Fruit fly (Drosophila melanogaster) whole organism, embryonic: ENCODE data around the gene CG13386.

Experiments used
- Abd-B ChIP-seq: fragments of 200-800 bp; sonication (Bioruptor generic); optimal IDR thresholded peaks from 2 replicates; lab custom pipeline; 2018; ENCODE audit warnings: missing biosample characterization, mild to moderate bottlenecking, missing genetic modification characterization, moderate library complexity
- CG11504 ChIP-seq: fragments of 200-800 bp; sonication (Bioruptor generic); optimal IDR thresholded peaks from 3 replicates; lab custom pipeline; 2019; ENCODE audit warnings: missing biosample characterization, mild to moderate bottlenecking, missing genetic modification characterization, moderate library complexity
- CG1529 ChIP-seq: fragments of 200-800 bp; sonication (Bioruptor generic); optimal IDR thresholded peaks from 3 replicates; lab custom pipeline; 2018; ENCODE audit warnings: missing biosample characterization, missing genetic modification characterization
- CG15696 ChIP-seq: fragments of 200-800 bp; sonication (Bioruptor generic); optimal IDR thresholded peaks from 2 replicates; lab custom pipeline; 2019; ENCODE audit warnings: missing biosample characterization, mild to moderate bottlenecking, missing genetic modification characterization, moderate library complexity
- CG16815 ChIP-seq: fragments of 200-800 bp; sonication (Bioruptor generic); optimal IDR thresholded peaks from 3 replicates; lab custom pipeline; 2017; ENCODE audit warnings: missing biosample characterization, mild to moderate bottlenecking, missing genetic modification characterization
- CG17612 ChIP-seq: fragments of 200-800 bp; sonication (Bioruptor generic); IDR thresholded peaks from 2 replicates; pipeline ENCODE4 v1.3.6; 2022; ENCODE audit warnings: missing biosample characterization, missing genetic modification characterization
- CG18011 ChIP-seq: fragments of 200-800 bp; sonication (Bioruptor generic); optimal IDR thresholded peaks from 2 replicates; lab custom pipeline; 2017; ENCODE audit warnings: missing biosample characterization, missing genetic modification characterization, mild to moderate bottlenecking, moderate library complexity, missing genotype
- CG30431 ChIP-seq: fragments of 200-800 bp; sonication (Bioruptor generic); optimal IDR thresholded peaks from 2 replicates; lab custom pipeline; 2017; ENCODE audit warnings: missing biosample characterization, missing genetic modification characterization
- CG33213 ChIP-seq: fragments of 200-800 bp; sonication (Bioruptor generic); optimal IDR thresholded peaks from 3 replicates; lab custom pipeline; 2016; ENCODE audit warnings: missing biosample characterization, missing genetic modification characterization
- CG4424 ChIP-seq: fragments of 200-800 bp; sonication (Bioruptor generic); optimal IDR thresholded peaks from 3 replicates; lab custom pipeline; 2016; ENCODE audit warnings: missing biosample characterization, missing genetic modification characterization
- CG4730 ChIP-seq: fragments of 200-800 bp; sonication (Bioruptor generic); IDR thresholded peaks from 2 replicates; pipeline ENCODE4 v1.3.6; 2022; ENCODE audit warnings: missing biosample characterization, missing genetic modification characterization
- CG6765 ChIP-seq: fragments of 200-800 bp; sonication (Bioruptor generic); optimal IDR thresholded peaks from 3 replicates; lab custom pipeline; 2017; ENCODE audit warnings: missing biosample characterization, mild to moderate bottlenecking, missing genetic modification characterization
- CG7357 ChIP-seq: fragments of 200-800 bp; sonication (Bioruptor generic); IDR thresholded peaks from 3 replicates; pipeline ENCODE4 v1.3.6; 2022; ENCODE audit warnings: missing biosample characterization, missing genetic modification characterization
- CG7745 ChIP-seq: fragments of 200-800 bp; sonication (Bioruptor generic); optimal IDR thresholded peaks from 2 replicates; lab custom pipeline; 2018; ENCODE audit warnings: missing biosample characterization, mild to moderate bottlenecking, missing genetic modification characterization, moderate library complexity
- CG8765 ChIP-seq: fragments of 200-800 bp; sonication (Bioruptor generic); IDR thresholded peaks from 2 replicates; pipeline ENCODE4 v1.3.6; 2022; ENCODE audit warnings: missing biosample characterization, missing genetic modification characterization
- CTCF ChIP-seq: fragments of 200-800 bp; sonication (Bioruptor generic); optimal IDR thresholded peaks from 2 replicates; lab custom pipeline; 2017; ENCODE audit warnings: missing biosample characterization, mild to moderate bottlenecking, missing genetic modification characterization, moderate library complexity
- Eip74EF ChIP-seq, 2 experiments: fragments of 200-800 bp in 1 of 2; fragments of >200 bp in 1 of 2; sonication (Bioruptor generic) in 1 of 2; optimal IDR thresholded peaks; 2 replicates each; lab custom pipeline; 2017 to 2019; ENCODE audit warnings: missing biosample characterization in 2 of 2, missing genetic modification characterization in 2 of 2, mild to moderate bottlenecking in 1 of 2, moderate library complexity in 1 of 2
- HLH54F ChIP-seq: fragments of 200-800 bp; sonication (Bioruptor generic); optimal IDR thresholded peaks from 3 replicates; lab custom pipeline; 2016; ENCODE audit warnings: missing biosample characterization, missing genetic modification characterization
- Hr78 ChIP-seq, 2 experiments: fragments of 200-800 bp in 1 of 2; fragments of >200 bp in 1 of 2; sonication (Bioruptor generic) in 1 of 2; optimal IDR thresholded peaks; 2 replicates each; lab custom pipeline; 2017 to 2019; ENCODE audit warnings: missing biosample characterization in 2 of 2, missing genetic modification characterization in 2 of 2, mild to moderate bottlenecking in 1 of 2, moderate library complexity in 1 of 2
- Hsf ChIP-seq: fragments of 200-800 bp; sonication (Bioruptor generic); optimal IDR thresholded peaks from 3 replicates; lab custom pipeline; 2016; ENCODE audit warnings: missing biosample characterization, missing genetic modification characterization
- Jarid2 ChIP-seq: fragments of 200-800 bp; sonication (Bioruptor generic); optimal IDR thresholded peaks from 3 replicates; lab custom pipeline; 2017; ENCODE audit warnings: mild to moderate bottlenecking, missing biosample characterization, missing genetic modification reagents, missing genetic modification characterization
- MESR4 ChIP-seq: fragments of 200-800 bp; sonication (Bioruptor generic); optimal IDR thresholded peaks from 2 replicates; lab custom pipeline; 2018; ENCODE audit warnings: missing biosample characterization, mild to moderate bottlenecking, missing genetic modification characterization, moderate library complexity
- Meics ChIP-seq: fragments of 200-800 bp; sonication (Bioruptor generic); optimal IDR thresholded peaks from 2 replicates; lab custom pipeline; 2017; ENCODE audit warnings: missing biosample characterization, mild to moderate bottlenecking, missing genetic modification characterization
- Sry-δ ChIP-seq: fragments of 200-800 bp; sonication (Bioruptor generic); optimal IDR thresholded peaks from 2 replicates; lab custom pipeline; 2016; ENCODE audit warnings: missing biosample characterization, missing genetic modification characterization
- ap ChIP-seq: fragments of 200-800 bp; sonication (Bioruptor generic); IDR thresholded peaks from 2 replicates; pipeline ENCODE4 v1.3.6; 2022; ENCODE audit warnings: missing biosample characterization, missing genetic modification characterization
- cato ChIP-seq: fragments of 200-800 bp; sonication (Bioruptor generic); optimal IDR thresholded peaks from 2 replicates; lab custom pipeline; 2016; ENCODE audit warnings: missing biosample characterization, missing genetic modification characterization, borderline replicate concordance
- chn ChIP-seq: fragments of 200-800 bp; sonication (Bioruptor generic); optimal IDR thresholded peaks from 2 replicates; lab custom pipeline; 2016; ENCODE audit warnings: missing biosample characterization, missing genetic modification characterization
- ci ChIP-seq: fragments of 200-800 bp; sonication (Bioruptor generic); IDR thresholded peaks from 3 replicates; pipeline ENCODE4 v1.3.6; 2022; ENCODE audit warnings: missing biosample characterization, missing genetic modification characterization
- emc ChIP-seq: fragments of 200-800 bp; sonication (Bioruptor generic); optimal IDR thresholded peaks from 2 replicates; lab custom pipeline; 2016; ENCODE audit warnings: missing biosample characterization, missing genetic modification characterization
- esg ChIP-seq: fragments of 200-800 bp; sonication (Bioruptor generic); conservative IDR thresholded peaks from 2 replicates; pipeline ENCODE4 v1.3.6; 2022; ENCODE audit warnings: missing biosample characterization, missing genetic modification characterization
- ewg ChIP-seq: fragments of 200-800 bp; sonication (Bioruptor generic); optimal IDR thresholded peaks from 3 replicates; lab custom pipeline; 2017; ENCODE audit warnings: mild to moderate bottlenecking, missing biosample characterization, missing genetic modification reagents, missing genetic modification characterization
- fd102C ChIP-seq: fragments of 200-800 bp; sonication (Bioruptor generic); optimal IDR thresholded peaks from 2 replicates; lab custom pipeline; 2018; ENCODE audit warnings: missing biosample characterization, mild to moderate bottlenecking, missing genetic modification characterization, moderate library complexity
- gcm ChIP-seq: fragments of 200-800 bp; sonication (Bioruptor generic); optimal IDR thresholded peaks from 2 replicates; lab custom pipeline; 2019; ENCODE audit warnings: missing biosample characterization, mild to moderate bottlenecking, missing genetic modification characterization, moderate library complexity
- gcm2 ChIP-seq: fragments of 200-800 bp; sonication (Bioruptor generic); optimal IDR thresholded peaks from 2 replicates; lab custom pipeline; 2016; ENCODE audit warnings: missing biosample characterization, missing genetic modification characterization
- hb ChIP-seq: fragments of 200-800 bp; sonication (Bioruptor generic); IDR thresholded peaks from 3 replicates; pipeline ENCODE4 v1.3.6; 2022; ENCODE audit warnings: missing biosample characterization, missing genetic modification characterization; ENCODE audit not compliant: partially characterized antibody
- insv ChIP-seq, 2 experiments: fragments of 200-800 bp; sonication (Bioruptor generic); optimal IDR thresholded peaks; 3 replicates each; lab custom pipeline; 2016 to 2018; ENCODE audit warnings: missing biosample characterization in 2 of 2, missing genetic modification characterization in 2 of 2
- ken ChIP-seq: fragments of 200-800 bp; sonication (Bioruptor generic); IDR thresholded peaks from 3 replicates; pipeline ENCODE4 v1.3.6; 2022; ENCODE audit warnings: missing biosample characterization, missing genetic modification characterization
- lilli ChIP-seq: fragments of 200-800 bp; sonication (Bioruptor generic); optimal IDR thresholded peaks from 3 replicates; lab custom pipeline; 2016; ENCODE audit warnings: missing biosample characterization, missing genetic modification characterization
- luna ChIP-seq: fragments of 200-800 bp; sonication (Bioruptor generic); optimal IDR thresholded peaks from 2 replicates; lab custom pipeline; 2016; ENCODE audit warnings: missing biosample characterization, missing genetic modification characterization
- nau ChIP-seq: fragments of 200-800 bp; sonication (Bioruptor generic); optimal IDR thresholded peaks from 3 replicates; lab custom pipeline; 2017; ENCODE audit warnings: missing biosample characterization, mild to moderate bottlenecking, missing genetic modification characterization, missing genetic modification reagents
- onecut ChIP-seq: fragments of 200-800 bp; sonication (Bioruptor generic); IDR thresholded peaks from 2 replicates; pipeline ENCODE4 v1.3.6; 2022; ENCODE audit warnings: missing biosample characterization, missing genetic modification characterization
- sens ChIP-seq: fragments of 200-800 bp; sonication (Bioruptor generic); peaks from one replicate; lab custom pipeline; 2016; ENCODE audit warnings: missing biosample characterization, missing genetic modification characterization
- sna ChIP-seq: fragments of 200-800 bp; sonication (Bioruptor generic); IDR thresholded peaks from 2 replicates; pipeline ENCODE4 v1.3.6; 2022; ENCODE audit warnings: missing biosample characterization, missing genetic modification characterization; ENCODE audit not compliant: partially characterized antibody
- sqz ChIP-seq: fragments of 200-800 bp; sonication (Bioruptor generic); optimal IDR thresholded peaks from 3 replicates; lab custom pipeline; 2018; ENCODE audit warnings: missing biosample characterization, mild to moderate bottlenecking, missing genetic modification characterization
- sr ChIP-seq: fragments of 200-800 bp; sonication (Bioruptor generic); IDR thresholded peaks from 3 replicates; pipeline ENCODE4 v1.3.6; 2022; ENCODE audit warnings: missing biosample characterization, missing genetic modification characterization
- stwl ChIP-seq: fragments of 200-800 bp; sonication (Bioruptor generic); optimal IDR thresholded peaks from 3 replicates; lab custom pipeline; 2018; ENCODE audit warnings: missing biosample characterization, mild to moderate bottlenecking, missing genetic modification characterization, moderate library complexity
- vnd ChIP-seq: fragments of 200-800 bp; sonication (Bioruptor generic); IDR thresholded peaks from 3 replicates; pipeline ENCODE4 v1.3.6; 2022; ENCODE audit warnings: missing biosample characterization, missing genetic modification characterization; ENCODE audit not compliant: partially characterized antibody
- zfh1 ChIP-seq: fragments of 200-800 bp; sonication (Bioruptor generic); IDR thresholded peaks from 3 replicates; pipeline ENCODE4 v1.3.6; 2022; ENCODE audit warnings: missing biosample characterization, missing genetic modification characterization

Gene CG13386

DNA sequence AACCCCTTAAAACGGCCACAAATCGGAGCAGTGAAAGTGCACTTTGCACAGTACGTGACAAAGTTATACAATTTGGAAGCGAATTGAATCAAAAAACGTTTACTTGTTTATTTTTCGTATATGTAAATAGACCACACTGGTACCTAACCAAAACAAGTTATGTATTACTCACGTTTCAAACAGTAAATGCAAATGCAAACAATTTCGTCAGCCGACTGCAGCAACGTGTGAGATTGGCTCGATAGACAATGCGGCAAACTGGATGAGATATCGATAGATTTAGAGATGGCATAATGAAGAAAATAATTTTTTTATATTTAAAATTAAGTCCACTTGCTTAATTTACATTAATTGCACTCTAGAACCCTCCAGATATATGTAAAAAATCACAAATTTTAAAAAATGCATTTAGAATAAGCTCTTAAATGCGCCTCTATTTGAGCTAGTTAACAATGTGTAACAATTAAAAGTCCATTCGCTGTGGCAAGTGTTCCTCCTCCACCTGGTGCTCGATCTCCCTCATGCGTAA lies 17.2 kb upstream of the CG13386 start, which contains the start of gene AlaRS (continued):
- no peak for TF ChIP-seq ewg (GFP tag; lab: Kevin White, UChicago)
- TF ChIP-seq Eip74EF (GFP tag; optimal IDR thresholded peaks at IDR 0.05; lab: Kevin White, UChicago) = peak in 1 of 2 experiments; percentile 9
- TF ChIP-seq ci (GFP tag; lab: Robert Waterston, UW) = peak; percentile 40; the same call in 1 of the 3 replicates
- TF ChIP-seq CG30431 = no peak
- no peak for TF ChIP-seq CG8765 (GFP tag; lab: Robert Waterston, UW)

DNA sequence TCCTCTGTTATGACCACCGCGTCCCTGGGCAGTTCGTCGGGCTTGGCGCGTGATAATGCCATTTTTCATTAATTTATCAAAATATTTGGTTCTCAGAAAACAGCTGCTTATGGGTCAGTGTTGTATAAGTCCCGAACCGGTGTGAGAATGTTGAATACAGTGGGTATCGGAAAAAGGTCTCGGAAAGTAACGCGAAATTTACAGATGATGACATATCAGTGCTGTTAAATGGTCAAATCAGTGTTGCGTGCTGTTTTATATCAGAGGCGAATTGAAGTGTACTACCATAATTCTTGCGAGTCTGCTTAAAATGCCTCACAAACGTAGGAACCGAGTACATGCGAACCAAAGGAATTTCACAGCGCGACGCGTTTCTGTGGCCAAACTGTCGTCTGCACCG lies 16.2 kb upstream of the CG13386 start, which contains the start of the genes CG13392 and Rcd4:
Gene CG13392 (minus strand): TSS at position 162 of the 400 bp plus-strand sequence.
Gene Rcd4 (plus strand): TSS at position 216 of the 400 bp plus-strand sequence.
- TF ChIP-seq gcm2 (GFP tag; lab: Kevin White, UChicago) = peak; percentile 5
- peak; percentile 49; the same call in 1 of the 2 replicates for TF ChIP-seq onecut
- peak; percentile 65 for TF ChIP-seq Hsf
- TF ChIP-seq sqz (GFP tag; lab: Kevin White, UChicago) = no peak
- 0 out of 3 replicates have a peak, but pooled peaks have one; percentile 16 for TF ChIP-seq vnd (GFP tag; lab: Robert Waterston, UW)
- TF ChIP-seq zfh1 (GFP tag; lab: Robert Waterston, UW) = peak; percentile 75; the same call in 2 of the 3 replicates
- 0 out of 2 replicates have a peak, but pooled peaks have one; percentile 6 for TF ChIP-seq esg
- TF ChIP-seq Abd-B (GFP tag; lab: Kevin White, UChicago) = no peak
- TF ChIP-seq hb (GFP tag; lab: Robert Waterston, UW) = peak; percentile 31; the same call in 1 of the 3 replicates
- TF ChIP-seq stwl = peak; percentile 100
- TF ChIP-seq CG7745 (tag; lab: Kevin White, UChicago) = no peak
- no peak for TF ChIP-seq Hr78 (GFP tag; optimal IDR thresholded peaks at IDR 0.05; lab: Kevin White, UChicago)
- TF ChIP-seq CG1529 = peak; percentile 37
- peak; percentile 55 for TF ChIP-seq emc (GFP tag; lab: Kevin White, UChicago)
- TF ChIP-seq sna (GFP tag; lab: Robert Waterston, UW) = peak; percentile 71; the same call in 1 of the 2 replicates
- TF ChIP-seq CTCF (GFP tag; lab: Kevin White, UChicago) = peak; percentile 11
- TF ChIP-seq sens (GFP tag; lab: Kevin White, UChicago) = peak; percentile 91
- no peak for TF ChIP-seq sr (GFP tag; lab: Robert Waterston, UW)
- TF ChIP-seq ap = no peak
- TF ChIP-seq MESR4 (GFP tag; lab: Kevin White, UChicago) = peak; percentile 78
- TF ChIP-seq Jarid2 (GFP tag; lab: Kevin White, UChicago) = no peak
- TF ChIP-seq CG15696 = no peak
- peak; percentile 54 for TF ChIP-seq CG18011 (GFP tag; lab: Kevin White, UChicago)
- TF ChIP-seq fd102C (GFP tag; lab: Kevin White, UChicago) = no peak
- TF ChIP-seq CG7357 (GFP tag; lab: Robert Waterston, UW) = no peak
- peak; percentile 32 for TF ChIP-seq CG6765 (GFP tag; lab: Kevin White, UChicago)
- peak; percentile 73 for TF ChIP-seq Sry-δ (GFP tag; lab: Kevin White, UChicago)
- peak; percentile 50 for TF ChIP-seq chn
- TF ChIP-seq CG11504 (tag; lab: Kevin White, UChicago) = peak; percentile 46
- no peak for TF ChIP-seq CG30431
- peak; percentile 62 for TF ChIP-seq Meics
- TF ChIP-seq nau (GFP tag; lab: Kevin White, UChicago) = peak; percentile 32
- TF ChIP-seq CG33213 (GFP tag; lab: Kevin White, UChicago) = peak; percentile 72
- TF ChIP-seq HLH54F (GFP tag; lab: Kevin White, UChicago) = peak; percentile 81
- TF ChIP-seq lilli = peak; percentile 83
- TF ChIP-seq insv (GFP tag; optimal IDR thresholded peaks at IDR 0.05; lab: Kevin White, UChicago) = peak in 1 of 2 experiments; percentile 42
- no peak for TF ChIP-seq gcm
- TF ChIP-seq luna (GFP tag; lab: Kevin White, UChicago) = peak; percentile 60
- TF ChIP-seq CG4424 = peak; percentile 91
- 0 out of 2 replicates have a peak, but pooled peaks have one; percentile 28 for TF ChIP-seq CG4730
- TF ChIP-seq CG17612 (GFP tag; lab: Robert Waterston, UW) = no peak
- no peak for TF ChIP-seq cato (GFP tag; lab: Kevin White, UChicago)
- TF ChIP-seq CG16815 = peak; percentile 24
- peak; percentile 71 for TF ChIP-seq ken (GFP tag; lab: Robert Waterston, UW)
